Fruit fly (Drosophila melanogaster): ENCODE measurements around the gene IntS4.

Gene IntS4

dm6 chrX:8518025-8518661, 40.4 kb downstream of the IntS4 start:
- TF ChIP-seq ttk (optimal IDR thresholded peaks at IDR 0.05) (no peak), Sin3A (optimal IDR thresholded peaks at IDR 0.05) (no peak), Myc (optimal IDR thresholded peaks at IDR 0.05) (no peak), insv (optimal IDR thresholded peaks at IDR 0.05) (no peak), h (optimal IDR thresholded peaks at IDR 0.05) (no peak), psq (optimal IDR thresholded peaks at IDR 0.05) (no peak)

dm6 chrX:8517121-8518024, 41.2 kb downstream of the IntS4 start, which contains the start of gene Nrg:
Gene Nrg, plus strand, starts transcription at chrX:8517373.
- TF ChIP-seq Sin3A (optimal IDR thresholded peaks at IDR 0.05) (no peak), insv (optimal IDR thresholded peaks at IDR 0.05) (no peak), ttk (optimal IDR thresholded peaks at IDR 0.05) (no peak)

- TF ChIP-seq Myc (optimal IDR thresholded peaks at IDR 0.05) (no peak), psq (optimal IDR thresholded peaks at IDR 0.05) (no peak), Sin3A (optimal IDR thresholded peaks at IDR 0.05) (no peak), insv (optimal IDR thresholded peaks at IDR 0.05) (no peak), ttk (optimal IDR thresholded peaks at IDR 0.05) (no peak), h (optimal IDR thresholded peaks at IDR 0.05) (no peak)
Measured at dm6 chrX:8512251-8512650, 46.3 kb downstream of the IntS4 start.

dm6 chrX:8510731-8511130, 47.9 kb downstream of the IntS4 start:
- TF ChIP-seq psq (optimal IDR thresholded peaks at IDR 0.05) = no peak
- TF ChIP-seq Sin3A (optimal IDR thresholded peaks at IDR 0.05) = no peak
